Worm (Caenorhabditis elegans): ENCODE measurements around the gene col-113.
A peak's percentile ranks its signal among the peaks of the same experiment; 100 is the strongest.

col-113 gene

ce11 chrIV:7121313-7122055 lies 30.8 kb downstream of the col-113 start, which contains the start of the genes C34D4.10 and str-48:
C34D4.10 (minus strand) TSS chrIV:7121413.
str-48 (plus strand) TSS chrIV:7122005.
- no peak for TF ChIP-seq Y105C5A.15 (GFP tag; IDR thresholded peaks at IDR 0.05)
- TF ChIP-seq T20F7.1 (GFP tag; optimal IDR thresholded peaks at IDR 0.05): no peak
- TF ChIP-seq ceh-20 (GFP tag; IDR thresholded peaks at IDR 0.05): no peak
- no peak for TF ChIP-seq madf-9 (GFP tag; conservative IDR thresholded peaks at IDR 0.05)
- TF ChIP-seq nhr-77 (tag; optimal IDR thresholded peaks at IDR 0.05): no peak
- no peak for TF ChIP-seq ztf-7 (tag; optimal IDR thresholded peaks at IDR 0.05)
- TF ChIP-seq dmd-8 (GFP tag; IDR thresholded peaks at IDR 0.05): no peak
- no peak for TF ChIP-seq php-3 (GFP tag; IDR thresholded peaks at IDR 0.05)
- no peak for TF ChIP-seq ceh-82 (tag; optimal IDR thresholded peaks at IDR 0.05)
- TF ChIP-seq snpc-4 (tag; optimal IDR thresholded peaks at IDR 0.05): no peak
- TF ChIP-seq tra-1 (GFP tag; IDR thresholded peaks at IDR 0.05): no peak
- no peak for TF ChIP-seq ctbp-1 (GFP tag; IDR thresholded peaks at IDR 0.05)
- TF ChIP-seq mep-1 (tag; optimal IDR thresholded peaks at IDR 0.05): no peak
- no peak for TF ChIP-seq ceh-32 (tag; optimal IDR thresholded peaks at IDR 0.05; ENCODE audit: poor library complexity)
- no peak for TF ChIP-seq dpl-1 (GFP tag; optimal IDR thresholded peaks at IDR 0.05)
- no peak for TF ChIP-seq ZK337.2 (GFP tag; IDR thresholded peaks at IDR 0.05)
- TF ChIP-seq fkh-10 (GFP tag; optimal IDR thresholded peaks at IDR 0.05): no peak
- TF ChIP-seq nhr-28 (tag; optimal IDR thresholded peaks at IDR 0.05): no peak

ce11 chrIV:7114599-7114998 lies 37.7 kb downstream of the col-113 start, which contains the start of gene nas-8:
nas-8 (plus strand) TSS chrIV:7114899.
- TF ChIP-seq nhr-76 (tag; optimal IDR thresholded peaks at IDR 0.05) (no peak), madf-5 (GFP tag; IDR thresholded peaks at IDR 0.05) (no peak), dmd-9 (GFP tag; IDR thresholded peaks at IDR 0.05) (no peak), pqm-1 (tag; optimal IDR thresholded peaks at IDR 0.05) (no peak), ces-1 (GFP tag; optimal IDR thresholded peaks at IDR 0.05) (no peak), nhr-111 (GFP tag; optimal IDR thresholded peaks at IDR 0.05) (no peak), ceh-62 (tag; optimal IDR thresholded peaks at IDR 0.05) (no peak), mep-1 (tag; optimal IDR thresholded peaks at IDR 0.05) (no peak), lin-29 (GFP tag; IDR thresholded peaks at IDR 0.05) (no peak), F49E8.2 (tag; optimal IDR thresholded peaks at IDR 0.05; ENCODE audit: borderline replicate concordance) (no peak), T26A8.4 (GFP tag; IDR thresholded peaks at IDR 0.05) (no peak), daf-16 (GFP tag; optimal IDR thresholded peaks at IDR 0.05) (no peak), daf-16 (tag; optimal IDR thresholded peaks at IDR 0.05) (no peak), ZK546.5 (tag; optimal IDR thresholded peaks at IDR 0.05) (no peak), lin-15B (tag; optimal IDR thresholded peaks at IDR 0.05) (no peak), lin-38 (GFP tag; IDR thresholded peaks at IDR 0.05) (no peak), duxl-1 (tag; optimal IDR thresholded peaks at IDR 0.05; ENCODE audit: poor library complexity) (no peak), nhr-102 (tag; optimal IDR thresholded peaks at IDR 0.05) (no peak), lin-39 (tag; optimal IDR thresholded peaks at IDR 0.05) (no peak)

ce11 chrIV:7112312-7112711 lies 40.0 kb downstream of the col-113 start:
- peak; percentile 82 for TF ChIP-seq set-16 (GFP tag; IDR thresholded peaks at IDR 0.05)
- TF ChIP-seq egl-43 (GFP tag; IDR thresholded peaks at IDR 0.05): 0 out of 2 replicates have a peak, but pooled peaks have one; percentile 51

All from whole organism, L4 larva.